Fruit fly (Drosophila melanogaster) whole organism, embryonic: ENCODE measurements around the gene CG1532.

ENCODE experiments used
- Atf6 ChIP-seq: fragments of 200-800 bp; sonication (Bioruptor generic); IDR thresholded peaks from 2 replicates; pipeline ENCODE4 v1.3.6; 2022; ENCODE audit warnings: missing biosample characterization, missing genetic modification characterization
- Awh ChIP-seq: fragments of 200-800 bp; sonication (Bioruptor generic); IDR thresholded peaks from 2 replicates; pipeline ENCODE4, ENCODE4 v1.3.6; 2022; ENCODE audit warnings: missing biosample characterization, missing genetic modification characterization
- CG10209 ChIP-seq: fragments of 200-800 bp; sonication (Bioruptor generic); optimal IDR thresholded peaks from 3 replicates; lab custom pipeline; 2017; ENCODE audit warnings: missing biosample characterization, mild to moderate bottlenecking, missing genetic modification characterization, missing genetic modification reagents
- CG10274 ChIP-seq: fragments of 200-800 bp; sonication (Bioruptor generic); optimal IDR thresholded peaks from 3 replicates; lab custom pipeline; 2017; ENCODE audit warnings: missing biosample characterization, mild to moderate bottlenecking, missing genetic modification characterization
- CG11398 ChIP-seq: fragments of 200-800 bp; sonication (Bioruptor generic); optimal IDR thresholded peaks from 2 replicates; lab custom pipeline; 2016; ENCODE audit warnings: missing biosample characterization, missing genetic modification characterization
- CG12071 ChIP-seq: fragments of 200-800 bp; sonication (Bioruptor generic); optimal IDR thresholded peaks from 3 replicates; lab custom pipeline; 2018; ENCODE audit warnings: missing biosample characterization, mild to moderate bottlenecking, missing genetic modification characterization
- CG12236 ChIP-seq: fragments of 200-800 bp; sonication (Bioruptor generic); optimal IDR thresholded peaks from 2 replicates; lab custom pipeline; 2016; ENCODE audit warnings: missing biosample characterization, missing genetic modification characterization
- CG12659 ChIP-seq: fragments of 200-800 bp; sonication (Bioruptor generic); optimal IDR thresholded peaks from 3 replicates; lab custom pipeline; 2017; ENCODE audit warnings: mild to moderate bottlenecking, missing biosample characterization, missing genetic modification reagents, missing genetic modification characterization
- CG12744 ChIP-seq: fragments of 200-800 bp; sonication (Bioruptor generic); optimal IDR thresholded peaks from 2 replicates; lab custom pipeline; 2016; ENCODE audit warnings: missing biosample characterization, missing genetic modification characterization
- CG12769 ChIP-seq: fragments of 200-800 bp; sonication (Bioruptor generic); optimal IDR thresholded peaks from 2 replicates; lab custom pipeline; 2019; ENCODE audit warnings: missing biosample characterization, mild to moderate bottlenecking, missing genetic modification characterization, moderate library complexity
- CG15269 ChIP-seq: fragments of 200-800 bp; sonication (Bioruptor generic); optimal IDR thresholded peaks from 2 replicates; lab custom pipeline; 2018; ENCODE audit warnings: missing biosample characterization, mild to moderate bottlenecking, missing genetic modification characterization, moderate library complexity
- CG1529 ChIP-seq: fragments of 200-800 bp; sonication (Bioruptor generic); optimal IDR thresholded peaks from 3 replicates; lab custom pipeline; 2018; ENCODE audit warnings: missing biosample characterization, missing genetic modification characterization
- CG16813 ChIP-seq: fragments of 200-800 bp; sonication (Bioruptor generic); IDR thresholded peaks from 3 replicates; pipeline ENCODE4 v1.3.6; 2022; ENCODE audit warnings: missing biosample characterization, missing genetic modification characterization; ENCODE audit not compliant: partially characterized antibody
- CG31224 ChIP-seq: fragments of 200-800 bp; sonication (Bioruptor generic); IDR thresholded peaks from 2 replicates; pipeline ENCODE4 v1.3.6; 2022; ENCODE audit warnings: missing biosample characterization, missing genetic modification characterization
- CG31365 ChIP-seq: fragments of 200-800 bp; sonication (Bioruptor generic); optimal IDR thresholded peaks from 2 replicates; lab custom pipeline; 2018; ENCODE audit warnings: missing biosample characterization, mild to moderate bottlenecking, missing genetic modification characterization
- CG4282 ChIP-seq: fragments of 200-800 bp; sonication (Bioruptor generic); optimal IDR thresholded peaks from 2 replicates; lab custom pipeline; 2016; ENCODE audit warnings: missing biosample characterization, missing genetic modification characterization
- CG5953 ChIP-seq: fragments of 200-800 bp; sonication (Bioruptor generic); IDR thresholded peaks from 2 replicates; pipeline ENCODE4 v1.3.6; 2022; ENCODE audit warnings: missing biosample characterization, missing genetic modification characterization
- CG6654 ChIP-seq: fragments of 200-800 bp; sonication (Bioruptor generic); optimal IDR thresholded peaks from 2 replicates; lab custom pipeline; 2017; ENCODE audit warnings: missing biosample characterization, mild to moderate bottlenecking, missing genetic modification characterization
- CG6689 ChIP-seq: fragments of 200-800 bp; sonication (Bioruptor generic); IDR thresholded peaks from 2 replicates; pipeline ENCODE4 v1.3.6; 2022; ENCODE audit warnings: missing biosample characterization, missing genetic modification characterization
- CG7987 ChIP-seq: fragments of 200-800 bp; sonication (Bioruptor generic); optimal IDR thresholded peaks from 2 replicates; lab custom pipeline; 2018; ENCODE audit warnings: missing biosample characterization, mild to moderate bottlenecking, missing genetic modification characterization, moderate library complexity
- CG8089 ChIP-seq: fragments of 200-800 bp; sonication (Bioruptor generic); optimal IDR thresholded peaks from 3 replicates; lab custom pipeline; 2016; ENCODE audit warnings: missing biosample characterization, missing genetic modification characterization
- CG9817 ChIP-seq: fragments of 200-800 bp; sonication (Bioruptor generic); optimal IDR thresholded peaks from 2 replicates; lab custom pipeline; 2018; ENCODE audit warnings: missing biosample characterization, mild to moderate bottlenecking, missing genetic modification characterization, moderate library complexity
- Camta ChIP-seq: fragments of 200-800 bp; sonication (Bioruptor generic); optimal IDR thresholded peaks from 2 replicates; lab custom pipeline; 2016; ENCODE audit warnings: missing biosample characterization, missing genetic modification characterization
- Eip74EF ChIP-seq, 2 experiments: fragments of 200-800 bp in 1 of 2; fragments of >200 bp in 1 of 2; sonication (Bioruptor generic) in 1 of 2; optimal IDR thresholded peaks; 2 replicates each; lab custom pipeline; 2017 to 2019; ENCODE audit warnings: missing biosample characterization in 2 of 2, missing genetic modification characterization in 2 of 2, mild to moderate bottlenecking in 1 of 2, moderate library complexity in 1 of 2
- Elba2 ChIP-seq: fragments of 200-800 bp; sonication (Bioruptor generic); optimal IDR thresholded peaks from 3 replicates; lab custom pipeline; 2016; ENCODE audit warnings: missing biosample characterization, missing genetic modification characterization
- HLH3B ChIP-seq: fragments of 200-800 bp; sonication (Bioruptor generic); IDR thresholded peaks from 2 replicates; pipeline ENCODE4 v1.3.6; 2022; ENCODE audit warnings: missing biosample characterization, missing genetic modification characterization
- HmgZ ChIP-seq: fragments of 200-800 bp; sonication (Bioruptor generic); optimal IDR thresholded peaks from 2 replicates; lab custom pipeline; 2018; ENCODE audit warnings: missing biosample characterization, mild to moderate bottlenecking, missing genetic modification characterization
- Hr78 ChIP-seq, 2 experiments: fragments of 200-800 bp in 1 of 2; fragments of >200 bp in 1 of 2; sonication (Bioruptor generic) in 1 of 2; optimal IDR thresholded peaks; 2 replicates each; lab custom pipeline; 2017 to 2019; ENCODE audit warnings: missing biosample characterization in 2 of 2, missing genetic modification characterization in 2 of 2, mild to moderate bottlenecking in 1 of 2, moderate library complexity in 1 of 2
- Mad ChIP-seq: fragments of 200-800 bp; sonication (Bioruptor generic); optimal IDR thresholded peaks from 2 replicates; lab custom pipeline; 2016; ENCODE audit warnings: missing biosample characterization, missing genetic modification characterization
- Meics ChIP-seq: fragments of 200-800 bp; sonication (Bioruptor generic); optimal IDR thresholded peaks from 2 replicates; lab custom pipeline; 2017; ENCODE audit warnings: missing biosample characterization, mild to moderate bottlenecking, missing genetic modification characterization
- Oaz ChIP-seq: fragments of 200-800 bp; sonication (Bioruptor generic); IDR thresholded peaks from 2 replicates; pipeline ENCODE4 v1.3.6; 2022; ENCODE audit warnings: missing biosample characterization, missing genetic modification characterization
- Oli ChIP-seq: fragments of 200-800 bp; sonication (Bioruptor generic); optimal IDR thresholded peaks from 2 replicates; lab custom pipeline; 2018; ENCODE audit warnings: missing biosample characterization, mild to moderate bottlenecking, missing genetic modification characterization, moderate library complexity
- Rx ChIP-seq: fragments of 200-800 bp; sonication (Bioruptor generic); IDR thresholded peaks from 2 replicates; pipeline ENCODE4 v1.3.6; 2022; ENCODE audit warnings: missing biosample characterization, missing genetic modification characterization
- Sry-β ChIP-seq: fragments of 200-800 bp; sonication (Bioruptor generic); optimal IDR thresholded peaks from 2 replicates; lab custom pipeline; 2018; ENCODE audit warnings: missing biosample characterization, mild to moderate bottlenecking, missing genetic modification characterization, moderate library complexity
- abd-A ChIP-seq: fragments of 200-800 bp; sonication (Bioruptor generic); optimal IDR thresholded peaks from 3 replicates; lab custom pipeline; 2019; ENCODE audit warnings: missing biosample characterization, mild to moderate bottlenecking, missing genetic modification characterization, moderate library complexity
- cato ChIP-seq: fragments of 200-800 bp; sonication (Bioruptor generic); optimal IDR thresholded peaks from 2 replicates; lab custom pipeline; 2016; ENCODE audit warnings: missing biosample characterization, missing genetic modification characterization, borderline replicate concordance
- crol ChIP-seq: fragments of 200-800 bp; sonication (Bioruptor generic); IDR thresholded peaks from 2 replicates; pipeline ENCODE4 v1.3.6; 2022; ENCODE audit warnings: missing biosample characterization, missing genetic modification characterization
- dpn ChIP-seq, 2 experiments: fragments of 200-800 bp; sonication (Bioruptor generic); optimal IDR thresholded peaks; 3 replicates each; lab custom pipeline; 2016; ENCODE audit warnings: missing biosample characterization in 2 of 2, missing genetic modification characterization in 2 of 2
- esg ChIP-seq: fragments of 200-800 bp; sonication (Bioruptor generic); conservative IDR thresholded peaks from 2 replicates; pipeline ENCODE4 v1.3.6; 2022; ENCODE audit warnings: missing biosample characterization, missing genetic modification characterization
- eyg ChIP-seq: fragments of 200-800 bp; sonication (Bioruptor generic); optimal IDR thresholded peaks from 3 replicates; lab custom pipeline; 2016; ENCODE audit warnings: missing biosample characterization, missing genetic modification characterization
- hb ChIP-seq: fragments of 200-800 bp; sonication (Bioruptor generic); IDR thresholded peaks from 3 replicates; pipeline ENCODE4 v1.3.6; 2022; ENCODE audit warnings: missing biosample characterization, missing genetic modification characterization; ENCODE audit not compliant: partially characterized antibody
- phol ChIP-seq: fragments of 200-800 bp; sonication (Bioruptor generic); optimal IDR thresholded peaks from 3 replicates; lab custom pipeline; 2018; ENCODE audit warnings: missing biosample characterization, mild to moderate bottlenecking, missing genetic modification characterization, moderate library complexity
- schlank ChIP-seq: fragments of 200-800 bp; sonication (Bioruptor generic); optimal IDR thresholded peaks from 2 replicates; lab custom pipeline; 2018; ENCODE audit warnings: missing biosample characterization, mild to moderate bottlenecking, missing genetic modification characterization
- sens-2 ChIP-seq: fragments of 200-800 bp; sonication (Bioruptor generic); IDR thresholded peaks from 2 replicates; pipeline ENCODE4 v1.3.6; 2022; ENCODE audit warnings: missing biosample characterization, missing genetic modification characterization
- stc ChIP-seq: fragments of 200-800 bp; sonication (Bioruptor generic); IDR thresholded peaks from 2 replicates; pipeline ENCODE4 v1.3.6; 2022; ENCODE audit warnings: missing biosample characterization, missing genetic modification characterization
- tup ChIP-seq: fragments of 200-800 bp; sonication (Bioruptor generic); optimal IDR thresholded peaks from 2 replicates; lab custom pipeline; 2016; ENCODE audit warnings: missing biosample characterization, mild to moderate bottlenecking, missing genetic modification characterization, moderate library complexity
- usp ChIP-seq: fragments of >200 bp; optimal IDR thresholded peaks from 2 replicates; lab custom pipeline; 2017; ENCODE audit warnings: missing biosample characterization, missing genetic modification characterization
- wek ChIP-seq: fragments of 200-800 bp; sonication (Bioruptor generic); optimal IDR thresholded peaks from 3 replicates; lab custom pipeline; 2018; ENCODE audit warnings: missing biosample characterization, mild to moderate bottlenecking, missing genetic modification characterization, moderate library complexity

Gene CG1532

DNA sequence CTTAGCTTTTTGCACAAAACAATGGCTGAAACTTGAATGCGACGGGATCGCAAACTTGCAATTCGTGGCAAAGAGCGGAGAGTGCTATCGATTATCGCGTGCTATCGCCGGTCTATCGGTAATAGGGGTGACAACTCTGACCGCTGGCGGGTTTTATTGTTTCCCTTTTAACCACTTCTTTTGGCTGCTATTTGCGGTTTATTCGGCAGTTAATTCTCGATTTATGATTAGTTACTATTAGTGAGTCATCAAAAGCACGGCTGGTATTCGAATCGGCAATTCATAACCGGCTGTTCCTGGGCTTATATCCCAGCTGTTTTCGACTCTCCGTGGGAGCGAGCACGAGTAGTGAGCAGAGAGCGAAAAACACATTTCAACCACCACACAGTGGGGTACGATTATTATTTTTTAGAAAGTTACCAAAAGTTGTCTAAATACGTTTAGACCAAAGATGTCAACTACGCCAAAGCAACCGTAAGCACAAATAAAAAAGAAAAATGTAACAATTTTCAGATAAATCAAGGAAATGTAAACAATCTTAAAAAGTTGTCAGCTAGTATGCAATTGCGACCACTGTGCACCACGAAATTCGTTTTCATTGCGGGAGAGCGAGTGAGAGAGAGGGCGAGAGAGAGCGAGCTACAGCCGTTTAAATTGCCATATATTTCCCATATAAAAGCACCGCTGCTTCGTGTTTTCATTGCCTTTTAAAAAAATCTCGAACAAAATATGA is 25.9 kb upstream of the CG1532 start, which contains the start of the genes Stt3A and bves (continued):
- TF ChIP-seq CG12236 (GFP tag; lab: Kevin White, UChicago) (peak; percentile 97), CG1529 (GFP tag; lab: Kevin White, UChicago) (peak; percentile 98), Meics (GFP tag; lab: Kevin White, UChicago) (peak; percentile 98), phol (tag; lab: Kevin White, UChicago) (peak; percentile 97), hb (GFP tag; lab: Robert Waterston, UW) (peak; percentile 68; the same call in 2 of the 3 replicates), CG12769 (peak; percentile 97), CG12744 (GFP tag; lab: Kevin White, UChicago) (peak; percentile 98), CG8089 (GFP tag; lab: Kevin White, UChicago) (peak; percentile 98), Elba2 (GFP tag; lab: Kevin White, UChicago) (peak; percentile 75), CG4282 (GFP tag; lab: Kevin White, UChicago) (peak; percentile 99), Rx (GFP tag; lab: Robert Waterston, UW) (peak; percentile 97), Awh (peak; percentile 97), Atf6 (GFP tag; lab: Robert Waterston, UW) (peak; percentile 97), dpn (GFP tag; optimal IDR thresholded peaks at IDR 0.05; lab: Kevin White, UChicago) (peak; percentile 98), wek (GFP tag; lab: Kevin White, UChicago) (peak; percentile 95), Oli (tag; lab: Kevin White, UChicago) (peak; percentile 99), usp (GFP tag; lab: Kevin White, UChicago) (no peak), CG15269 (tag; lab: Kevin White, UChicago) (peak; percentile 99), tup (GFP tag; lab: Kevin White, UChicago) (peak; percentile 94), abd-A (tag; lab: Kevin White, UChicago) (peak; percentile 93), HmgZ (tag; lab: Kevin White, UChicago) (peak; percentile 98), CG12659 (GFP tag; lab: Kevin White, UChicago) (peak; percentile 99), CG10274 (GFP tag; lab: Kevin White, UChicago) (peak; percentile 91), CG31224 (GFP tag; lab: Robert Waterston, UW) (peak; percentile 92), cato (GFP tag; lab: Kevin White, UChicago) (peak; percentile 97), Oaz (GFP tag; lab: Robert Waterston, UW) (peak; percentile 93), CG16813 (peak; percentile 59; the same call in 2 of the 3 replicates), Mad (GFP tag; lab: Kevin White, UChicago) (peak; percentile 99), stc (GFP tag; lab: Robert Waterston, UW) (peak; percentile 97), HLH3B (GFP tag; lab: Robert Waterston, UW) (peak; percentile 98), Eip74EF (GFP tag; optimal IDR thresholded peaks at IDR 0.05; lab: Kevin White, UChicago) (peak in 1 of 2 experiments; percentile 98), Camta (GFP tag; lab: Kevin White, UChicago) (peak; percentile 98), CG9817 (tag; lab: Kevin White, UChicago) (peak; percentile 96), CG12071 (GFP tag; lab: Kevin White, UChicago) (peak; percentile 98), Sry-β (peak; percentile 69), eyg (GFP tag; lab: Kevin White, UChicago) (peak; percentile 96), CG31365 (tag; lab: Kevin White, UChicago) (peak; percentile 92), CG11398 (peak; percentile 99), crol (GFP tag; lab: Robert Waterston, UW) (peak; percentile 64), CG6689 (GFP tag; lab: Robert Waterston, UW) (peak; percentile 97), CG10209 (peak; percentile 98), CG7987 (GFP tag; lab: Kevin White, UChicago) (peak; percentile 96), sens-2 (GFP tag; lab: Robert Waterston, UW) (peak; percentile 96), CG5953 (GFP tag; lab: Robert Waterston, UW) (peak; percentile 94), Hr78 (GFP tag; optimal IDR thresholded peaks at IDR 0.05; lab: Kevin White, UChicago) (peak in 1 of 2 experiments; percentile 92), esg (GFP tag; lab: Robert Waterston, UW) (peak; percentile 96), schlank (tag; lab: Kevin White, UChicago) (peak; percentile 97), CG6654 (peak; percentile 90)
